Worm (Caenorhabditis elegans) whole organism, L2 larva: ENCODE results near the gene clec-3.

Experiments
- blmp-1 ChIP-seq: sonication (generic microtip); optimal IDR thresholded peaks from 2 replicates; lab custom pipeline; 2017; ENCODE audit warnings: missing genetic modification characterization, mild to moderate bottlenecking, missing compliant biosample characterization, antibody characterized with exemption, moderate library complexity; ENCODE audit not compliant: insufficient read depth
- elt-3 ChIP-seq: sonication (generic microtip); optimal IDR thresholded peaks from 2 replicates; lab custom pipeline; 2017; ENCODE audit warnings: missing biosample characterization, missing genetic modification characterization
- fos-1 ChIP-seq: fragments of 150-350 bp; optimal IDR thresholded peaks from 2 replicates; lab custom pipeline; 2014; ENCODE audit warnings: missing biosample characterization, missing genetic modification characterization
- lin-11 ChIP-seq: fragments of 150-350 bp; sonication (generic microtip); optimal IDR thresholded peaks from 2 replicates; lab custom pipeline; 2014; ENCODE audit warnings: missing biosample characterization, missing genetic modification characterization, inconsistent platforms, mixed read lengths
- lin-13 ChIP-seq: fragments of 150-350 bp; optimal IDR thresholded peaks from 2 replicates; lab custom pipeline; 2014; ENCODE audit warnings: missing biosample characterization, missing genetic modification reagents, missing genetic modification characterization
- nhr-12 ChIP-seq: fragments of 150-350 bp; optimal IDR thresholded peaks from 2 replicates; lab custom pipeline; 2014; ENCODE audit warnings: missing biosample characterization, missing genetic modification characterization
- nhr-77 ChIP-seq: fragments of 150-350 bp; optimal IDR thresholded peaks from 2 replicates; lab custom pipeline; 2014; ENCODE audit warnings: missing biosample characterization, missing genetic modification characterization
- unc-55 ChIP-seq: fragments of 150-350 bp; sonication (generic microtip); optimal IDR thresholded peaks from 3 replicates; lab custom pipeline; 2014; ENCODE audit warnings: missing biosample characterization, missing genetic modification reagents, missing genetic modification characterization

DNA sequence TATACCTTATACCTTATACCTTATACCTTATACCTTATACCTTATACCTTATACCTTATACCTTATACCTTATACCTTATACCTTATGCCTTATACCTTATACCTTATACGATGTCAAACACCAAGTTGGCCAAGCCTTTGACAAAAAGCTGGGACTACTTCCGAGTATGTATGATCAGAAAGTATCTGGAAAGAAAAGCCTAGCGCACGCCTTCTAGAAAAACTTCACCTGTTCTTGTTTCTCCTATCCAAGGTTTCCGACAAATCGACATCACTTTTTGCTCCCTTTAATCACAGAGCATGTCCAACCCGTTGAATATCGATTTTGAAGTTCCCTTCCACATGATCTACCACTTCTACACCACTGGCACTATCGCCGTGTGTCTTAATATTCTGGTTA is 28.7 kb upstream of the clec-3 start, which contains the start of gene sri-28:
- TF ChIP-seq unc-55 (no peak), lin-11 (tag; lab: Kevin White, UChicago) (no peak), nhr-12 (tag; lab: Kevin White, UChicago) (no peak), blmp-1 (tag; lab: Kevin White, UChicago) (no peak), fos-1 (tag; lab: Kevin White, UChicago) (no peak), lin-13 (GFP tag; lab: Kevin White, UChicago) (no peak), elt-3 (tag; lab: Kevin White, UChicago) (no peak), nhr-77 (tag; lab: Kevin White, UChicago) (no peak)
